Worm (Caenorhabditis elegans): ENCODE data around the gene clhm-1.

The clhm-1 gene

DNA sequence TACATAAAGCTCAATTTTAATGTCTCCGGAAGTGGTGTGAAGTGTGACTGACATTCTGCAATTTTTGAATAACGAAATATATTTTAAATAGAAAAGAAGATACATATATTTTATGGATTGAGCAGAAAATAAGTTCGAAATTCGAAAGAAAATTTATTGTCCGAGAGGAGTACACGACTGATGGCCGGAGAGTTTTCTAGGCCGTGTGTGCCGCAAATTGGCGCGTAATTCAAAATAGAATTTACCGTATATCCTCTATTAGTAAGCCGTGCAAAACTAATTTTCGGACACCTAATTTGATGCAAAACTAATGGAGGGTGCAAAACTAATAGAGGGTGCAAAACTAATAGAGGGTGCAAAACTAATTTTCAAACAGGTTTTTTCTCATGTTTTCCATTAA lies 42.5 kb upstream of the clhm-1 start, which contains the start of gene cyn-10 (continued):
- TF ChIP-seq grh-1 (GFP tag; IDR thresholded peaks at IDR 0.05) (peak; percentile 84), sptf-1 (tag; optimal IDR thresholded peaks at IDR 0.05) (no peak), lin-39 (tag; optimal IDR thresholded peaks at IDR 0.05) (peak; percentile 52), fos-1 (tag; optimal IDR thresholded peaks at IDR 0.05) (no peak), ceh-82 (tag; optimal IDR thresholded peaks at IDR 0.05) (peak; percentile 67 to 80 (median 72)), zip-4 (GFP tag; optimal IDR thresholded peaks at IDR 0.05) (peak; percentile 57), unc-86 (tag; optimal IDR thresholded peaks at IDR 0.05) (peak; percentile 84), lin-15B (tag; optimal IDR thresholded peaks at IDR 0.05) (peak; percentile 38), F16B12.6 (tag; optimal IDR thresholded peaks at IDR 0.05) (peak; percentile 30), skn-1 (tag; optimal IDR thresholded peaks at IDR 0.05) (peak; percentile 58), nhr-12 (tag; optimal IDR thresholded peaks at IDR 0.05) (no peak), nhr-237 (tag; optimal IDR thresholded peaks at IDR 0.05) (no peak), mef-2 (tag; optimal IDR thresholded peaks at IDR 0.05) (no peak), isw-1 (GFP tag; IDR thresholded peaks at IDR 0.05) (peak; percentile 87), C34B4.2 (tag; optimal IDR thresholded peaks at IDR 0.05) (peak; percentile 13), rnt-1 (tag; optimal IDR thresholded peaks at IDR 0.05) (peak; percentile 99), aly-2 (tag; optimal IDR thresholded peaks at IDR 0.05) (no peak), C16A3.4 (tag; optimal IDR thresholded peaks at IDR 0.05) (peak; percentile 49), tbx-2 (tag; optimal IDR thresholded peaks at IDR 0.05) (peak; percentile 94), alr-1 (tag; optimal IDR thresholded peaks at IDR 0.05; ENCODE audit: borderline replicate concordance) (no peak), nhr-19 (GFP tag; conservative IDR thresholded peaks at IDR 0.05) (peak; percentile 95), hpl-2 (GFP tag; optimal IDR thresholded peaks at IDR 0.05) (no peak), fkh-10 (GFP tag; optimal IDR thresholded peaks at IDR 0.05) (no peak), nhr-84 (tag; optimal IDR thresholded peaks at IDR 0.05) (no peak), jun-1 (tag; optimal IDR thresholded peaks at IDR 0.05) (no peak), ets-5 (GFP tag; IDR thresholded peaks at IDR 0.05) (no peak), efl-1 (optimal IDR thresholded peaks at IDR 0.05) (peak; percentile 97 to 98), efl-1 (GFP tag; optimal IDR thresholded peaks at IDR 0.05 in 1 of 2) (peak; percentile 97 to 100), mdl-1 (tag; optimal IDR thresholded peaks at IDR 0.05) (peak in 1 of 2 experiments; percentile 29), lin-35 (GFP tag; optimal IDR thresholded peaks at IDR 0.05) (peak; percentile 96 to 97), nhr-11 (tag; optimal IDR thresholded peaks at IDR 0.05) (peak; percentile 13), dsc-1 (tag; optimal IDR thresholded peaks at IDR 0.05) (peak; percentile 97), fkh-8 (tag; optimal IDR thresholded peaks at IDR 0.05) (peak; percentile 77), mep-1 (tag; optimal IDR thresholded peaks at IDR 0.05) (peak; percentile 66), nhr-90 (tag; optimal IDR thresholded peaks at IDR 0.05; ENCODE audit: poor library complexity) (peak; percentile 96), unc-30 (tag; optimal IDR thresholded peaks at IDR 0.05) (no peak), unc-98 (GFP tag; IDR thresholded peaks at IDR 0.05) (peak; percentile 97), efl-3 (GFP tag; optimal IDR thresholded peaks at IDR 0.05) (peak; percentile 75), lsy-2 (tag; optimal IDR thresholded peaks at IDR 0.05) (peak; percentile 76 to 85), ztf-4 (tag; optimal IDR thresholded peaks at IDR 0.05) (peak; percentile 66), hlh-4 (tag; optimal IDR thresholded peaks at IDR 0.05) (peak; percentile 91), sup-37 (GFP tag; optimal IDR thresholded peaks at IDR 0.05) (peak; percentile 71), nhr-28 (tag; optimal IDR thresholded peaks at IDR 0.05) (no peak), lir-3 (tag; optimal IDR thresholded peaks at IDR 0.05; ENCODE audit: poor library complexity) (peak; percentile 97), elt-2 (tag; optimal IDR thresholded peaks at IDR 0.05) (peak; percentile 82), zag-1 (tag; optimal IDR thresholded peaks at IDR 0.05) (no peak), pqm-1 (tag; optimal IDR thresholded peaks at IDR 0.05) (no peak), snu-23 (GFP tag; optimal IDR thresholded peaks at IDR 0.05) (peak; percentile 89), nhr-85 (tag) (peak; percentile 96), ama-1 (optimal IDR thresholded peaks at IDR 0.05) (no peak), xbp-1 (tag; optimal IDR thresholded peaks at IDR 0.05) (peak; percentile 92), blmp-1 (tag; optimal IDR thresholded peaks at IDR 0.05) (peak; percentile 61), lin-14 (GFP tag; optimal IDR thresholded peaks at IDR 0.05) (peak; percentile 81), Y116A8C.19 (tag; optimal IDR thresholded peaks at IDR 0.05; ENCODE audit: borderline replicate concordance) (peak; percentile 91), nhr-20 (tag; optimal IDR thresholded peaks at IDR 0.05) (peak; percentile 92)
